2 worm cellular contexts compared by ENCODE assay signal in the genomic region with DNA sequence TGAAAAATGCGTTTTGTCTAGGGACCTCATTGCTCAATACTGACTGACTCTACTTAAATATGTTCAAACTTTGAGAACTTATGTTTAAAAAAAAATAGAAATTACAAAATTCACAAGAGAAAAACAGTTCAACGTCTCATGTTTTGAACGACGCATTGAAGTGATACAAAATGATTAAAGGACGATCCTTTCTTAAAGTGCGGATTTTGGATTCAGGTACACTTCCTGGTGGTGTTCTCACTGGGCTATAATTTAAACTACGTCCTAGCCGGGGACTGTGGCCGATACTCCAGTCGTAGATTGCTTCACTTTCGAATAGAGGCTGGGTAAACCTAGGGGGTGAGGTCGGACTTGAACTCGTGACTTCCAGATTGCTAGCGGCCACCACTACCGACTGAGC.
A peak's percentile ranks its signal among the peaks of the same experiment; 100 is the strongest.
TF ChIP-seq lines count a peak whose summit lies in the region.

No protein-coding gene starts in this region.

TF ChIP-seq in whole organism, L4 larva, 104 proteins besides CTCF, POLR2A, EP300 and RAD21:
- no peak for TF ChIP-seq spr-1 (tag; optimal IDR thresholded peaks at IDR 0.05; lab: Kevin White, UChicago)
- peak; percentile 50 for TF ChIP-seq aha-1 (tag; lab: Kevin White, UChicago)
- TF ChIP-seq unc-62 (GFP tag; optimal IDR thresholded peaks at IDR 0.05 in 1 of 2; lab: Kevin White, UChicago), result peak in 1 of 2 experiments; percentile 61
- TF ChIP-seq unc-62 (tag; optimal IDR thresholded peaks at IDR 0.05; lab: Kevin White, UChicago), result no peak
- TF ChIP-seq nhr-48 (tag; optimal IDR thresholded peaks at IDR 0.05; lab: Kevin White, UChicago), result no peak

TF ChIP-seq in whole organism, young adult, 124 proteins besides CTCF, POLR2A, EP300 and RAD21:
- TF ChIP-seq egrh-3 (GFP tag; IDR thresholded peaks at IDR 0.05; lab: Robert Waterston, UW), result no peak
- TF ChIP-seq rpc-1 (optimal IDR thresholded peaks at IDR 0.05; lab: Kevin White, UChicago), result no peak
- TF ChIP-seq rpc-1 (tag; optimal IDR thresholded peaks at IDR 0.05; lab: Kevin White, UChicago), result peak; percentile 29
- TF ChIP-seq xnd-1 (tag; optimal IDR thresholded peaks at IDR 0.05; lab: Kevin White, UChicago), result no peak
- no peak for TF ChIP-seq die-1 (tag; optimal IDR thresholded peaks at IDR 0.05; lab: Kevin White, UChicago)
